Comparison of ENCODE assay signal across 2 fruit fly cellular contexts in the genomic region with DNA sequence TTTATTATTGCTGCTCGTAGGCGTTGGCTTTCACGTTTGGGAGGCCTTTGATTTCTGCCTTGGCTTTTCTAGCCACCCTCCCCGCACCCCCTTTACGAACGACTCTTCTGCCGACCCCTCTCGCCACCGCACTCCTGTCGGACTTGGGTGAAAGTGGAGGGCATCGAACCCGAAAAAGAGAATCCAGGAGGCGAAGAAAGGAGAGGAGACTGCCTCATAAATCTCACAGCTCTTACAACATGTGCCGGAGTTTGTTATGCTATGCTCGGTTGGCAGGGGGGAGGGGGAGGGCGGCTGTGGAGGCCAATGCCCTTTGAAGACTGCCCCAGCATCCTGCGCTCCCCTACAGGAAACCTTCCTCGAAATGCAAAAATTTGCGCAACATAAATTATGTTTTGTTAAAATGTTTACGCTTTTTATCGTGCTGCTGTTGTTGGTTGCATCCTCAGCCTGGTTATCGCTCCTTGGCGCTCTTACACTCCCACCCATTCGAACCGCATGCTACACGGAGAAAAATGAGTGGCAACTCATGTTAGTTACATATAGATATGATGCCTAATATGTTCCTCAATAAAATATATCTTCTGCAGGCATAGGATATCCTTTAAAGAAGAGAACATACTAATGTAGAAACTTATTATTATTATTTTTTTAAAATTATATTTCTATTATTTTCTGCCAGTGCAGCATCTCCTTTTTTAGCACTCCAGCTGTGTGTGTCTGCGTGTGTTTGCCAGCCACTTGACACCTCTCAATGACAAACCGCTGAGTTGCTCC.
TF ChIP-seq lines count a peak whose summit lies in the region.

No protein-coding gene starts in this region.

TF ChIP-seq in whole organism, embryonic, 481 proteins besides CTCF, POLR2A, EP300 and RAD21 (continued from another document):
- TF ChIP-seq CG10979 (tag; optimal IDR thresholded peaks at IDR 0.05; lab: Kevin White, UChicago) (peak; percentile 1), tna (GFP tag; IDR thresholded peaks at IDR 0.05; lab: Robert Waterston, UW; ENCODE audit: partially characterized antibody) (no peak), gsb (GFP tag; IDR thresholded peaks at IDR 0.05; lab: Robert Waterston, UW) (no peak), Blimp-1 (GFP tag; optimal IDR thresholded peaks at IDR 0.05; lab: Kevin White, UChicago) (peak; percentile 5), corto (GFP tag; optimal IDR thresholded peaks at IDR 0.05; lab: Kevin White, UChicago) (no peak), Lim3 (GFP tag; IDR thresholded peaks at IDR 0.05; lab: Robert Waterston, UW) (no peak), disco-r (GFP tag; optimal IDR thresholded peaks at IDR 0.05; lab: Kevin White, UChicago) (no peak), bigmax (GFP tag; optimal IDR thresholded peaks at IDR 0.05; lab: Kevin White, UChicago) (no peak)

TF ChIP-seq in whole organism, prepupa, 60 proteins besides CTCF, POLR2A, EP300 and RAD21 (continued from another document):
- TF ChIP-seq CG3919 (GFP tag; optimal IDR thresholded peaks at IDR 0.05; lab: Kevin White, UChicago) (peak; percentile 63), Lpt (GFP tag; optimal IDR thresholded peaks at IDR 0.05; lab: Kevin White, UChicago) (no peak), CG32006 (GFP tag; optimal IDR thresholded peaks at IDR 0.05; lab: Kevin White, UChicago) (peak; percentile 54), CG31627 (GFP tag; optimal IDR thresholded peaks at IDR 0.05; lab: Kevin White, UChicago) (peak; percentile 47), CG10631 (GFP tag; optimal IDR thresholded peaks at IDR 0.05; lab: Kevin White, UChicago) (peak; percentile 72), Sox14 (GFP tag; optimal IDR thresholded peaks at IDR 0.05; lab: Kevin White, UChicago) (no peak), fd59A (GFP tag; optimal IDR thresholded peaks at IDR 0.05; lab: Kevin White, UChicago) (peak; percentile 46), CG11902 (GFP tag; optimal IDR thresholded peaks at IDR 0.05; lab: Kevin White, UChicago) (peak; percentile 47), net (GFP tag; optimal IDR thresholded peaks at IDR 0.05; lab: Kevin White, UChicago) (peak; percentile 28)
